Worm (Caenorhabditis elegans) whole organism, young adult: ENCODE data around the gene mel-28.
A peak's percentile ranks its signal among the peaks of the same experiment; 100 is the strongest.

ENCODE experiments used
- F22D6.2 ChIP-seq: sonication (generic microtip); optimal IDR thresholded peaks from 2 replicates; lab custom pipeline; 2016; ENCODE audit warnings: mild to moderate bottlenecking, missing genetic modification characterization, missing compliant biosample characterization
- F23B12.7 ChIP-seq: sonication (generic microtip); optimal IDR thresholded peaks from 2 replicates; lab custom pipeline; 2017; ENCODE audit warnings: missing genetic modification characterization, mild to moderate bottlenecking, missing compliant biosample characterization, antibody characterized with exemption, moderate library complexity; ENCODE audit not compliant: insufficient read depth
- F55B11.4 ChIP-seq: sonication (generic microtip); optimal IDR thresholded peaks from 2 replicates; lab custom pipeline; 2016; ENCODE audit warnings: missing compliant biosample characterization, missing genetic modification characterization, borderline replicate concordance; ENCODE audit not compliant: insufficient read depth
- F57A8.1 ChIP-seq: fragments of 200-800 bp; sonication (Bioruptor generic); optimal IDR thresholded peaks from 2 replicates; lab custom pipeline; 2018; ENCODE audit warnings: mild to moderate bottlenecking, missing genetic modification characterization, moderate library complexity, missing compliant biosample characterization
- F57C9.4 ChIP-seq: sonication (generic microtip); optimal IDR thresholded peaks from 2 replicates; lab custom pipeline; 2017; ENCODE audit warnings: mild to moderate bottlenecking, missing genetic modification characterization, missing compliant biosample characterization
- T07F8.4 ChIP-seq: sonication (generic microtip); optimal IDR thresholded peaks from 2 replicates; lab custom pipeline; 2016; ENCODE audit warnings: mild to moderate bottlenecking, missing genetic modification characterization, moderate library complexity, missing compliant biosample characterization
- T26A5.8 ChIP-seq: sonication (generic microtip); optimal IDR thresholded peaks from 2 replicates; lab custom pipeline; 2016; ENCODE audit warnings: missing genetic modification characterization, missing compliant biosample characterization
- akir-1 ChIP-seq: fragments of 200-800 bp; sonication (Bioruptor generic); optimal IDR thresholded peaks from 2 replicates; lab custom pipeline; 2018; ENCODE audit warnings: mild to moderate bottlenecking, missing genetic modification characterization, moderate library complexity, missing compliant biosample characterization
- ama-1 ChIP-seq, 3 experiments: fragments of 150-350 bp in 1 of 3; sonication (generic microtip) in 2 of 3; optimal IDR thresholded peaks; 2 replicates each; lab custom pipeline; 2014 to 2018; ENCODE audit warnings: missing biosample characterization in 2 of 3, missing genetic modification characterization in 2 of 3, missing genetic modification reagents in 2 of 3
- athp-1 ChIP-seq: sonication (generic microtip); optimal IDR thresholded peaks from 2 replicates; lab custom pipeline; 2017; ENCODE audit warnings: mild to moderate bottlenecking, missing genetic modification characterization, missing compliant biosample characterization
- attf-3 ChIP-seq: fragments of 200-800 bp; sonication (Bioruptor generic); conservative IDR thresholded peaks from 2 replicates; pipeline ENCODE4 v1.3.6; 2022; ENCODE audit warnings: missing genetic modification reagents, missing genetic modification characterization, missing compliant biosample characterization
- bed-1 ChIP-seq: fragments of 200-800 bp; sonication (Bioruptor generic); IDR thresholded peaks from 2 replicates; pipeline ENCODE4 v1.3.6; 2022; ENCODE audit warnings: missing genetic modification reagents, missing genetic modification characterization, missing compliant biosample characterization
- bed-2 ChIP-seq: fragments of 200-800 bp; sonication (Bioruptor generic); IDR thresholded peaks from 2 replicates; pipeline ENCODE4 v1.3.6; 2022; ENCODE audit warnings: missing genetic modification reagents, missing genetic modification characterization, missing compliant biosample characterization
- ceh-100 ChIP-seq: fragments of 200-800 bp; sonication (Bioruptor generic); IDR thresholded peaks from 2 replicates; pipeline ENCODE4 v1.3.6; 2022; ENCODE audit warnings: missing genetic modification reagents, missing genetic modification characterization, missing compliant biosample characterization
- ceh-91 ChIP-seq: fragments of 200-800 bp; sonication (Bioruptor generic); IDR thresholded peaks from 2 replicates; pipeline ENCODE4 v1.3.6; 2022; ENCODE audit warnings: missing genetic modification reagents, missing genetic modification characterization, missing compliant biosample characterization
- dox-1 ChIP-seq: fragments of 200-800 bp; sonication (Bioruptor generic); IDR thresholded peaks from 2 replicates; pipeline ENCODE4 v1.3.6; 2022; ENCODE audit warnings: missing genetic modification reagents, missing genetic modification characterization, missing compliant biosample characterization
- dpff-1 ChIP-seq: sonication (generic microtip); optimal IDR thresholded peaks from 2 replicates; lab custom pipeline; 2017; ENCODE audit warnings: mild to moderate bottlenecking, missing genetic modification characterization, missing compliant biosample characterization
- egl-44 ChIP-seq: fragments of 200-800 bp; sonication (Bioruptor generic); IDR thresholded peaks from 2 replicates; pipeline ENCODE4 v1.3.6; 2022; ENCODE audit warnings: missing genetic modification reagents, missing genetic modification characterization, missing compliant biosample characterization
- egrh-3 ChIP-seq: fragments of 200-800 bp; sonication (Bioruptor generic); IDR thresholded peaks from 2 replicates; pipeline ENCODE4 v1.3.6; 2022; ENCODE audit warnings: missing genetic modification reagents, missing genetic modification characterization, missing compliant biosample characterization
- gei-17 ChIP-seq: fragments of 200-800 bp; sonication (Bioruptor generic); optimal IDR thresholded peaks from 2 replicates; lab custom pipeline; 2018; ENCODE audit warnings: mild to moderate bottlenecking, missing genetic modification characterization, missing compliant biosample characterization
- hrde-1 ChIP-seq: sonication (generic microtip); optimal IDR thresholded peaks from 2 replicates; lab custom pipeline; 2016; ENCODE audit warnings: missing genetic modification characterization, mild to moderate bottlenecking, missing compliant biosample characterization, moderate library complexity, missing genotype, missing genetic modification reagents, borderline replicate concordance
- let-526 ChIP-seq: fragments of 200-800 bp; sonication (Bioruptor generic); IDR thresholded peaks from 2 replicates; pipeline ENCODE4 v1.3.6; 2022; ENCODE audit warnings: missing genetic modification reagents, missing genetic modification characterization, missing compliant biosample characterization
- lin-54 ChIP-seq: fragments of 200-800 bp; sonication (Bioruptor generic); optimal IDR thresholded peaks from 2 replicates; lab custom pipeline; 2018; ENCODE audit warnings: mild to moderate bottlenecking, missing genetic modification characterization, missing compliant biosample characterization
- lsl-1 ChIP-seq: fragments of 200-800 bp; sonication (Bioruptor generic); optimal IDR thresholded peaks from 2 replicates; lab custom pipeline; 2018; ENCODE audit warnings: mild to moderate bottlenecking, missing genetic modification characterization, moderate library complexity, missing compliant biosample characterization
- lsy-27 ChIP-seq: sonication (generic microtip); optimal IDR thresholded peaks from 2 replicates; lab custom pipeline; 2017; ENCODE audit warnings: missing genetic modification characterization, mild to moderate bottlenecking, missing compliant biosample characterization, antibody characterized with exemption, missing genotype, borderline replicate concordance; ENCODE audit not compliant: insufficient read depth
- madf-6 ChIP-seq: fragments of 200-800 bp; sonication (Bioruptor generic); IDR thresholded peaks from 2 replicates; pipeline ENCODE4 v1.3.6; 2022; ENCODE audit warnings: missing genetic modification reagents, missing genetic modification characterization, missing compliant biosample characterization
- mxl-1 ChIP-seq: sonication (generic microtip); optimal IDR thresholded peaks from 2 replicates; lab custom pipeline; 2016; ENCODE audit warnings: missing genetic modification characterization, missing compliant biosample characterization
- nfya-1 ChIP-seq: sonication (generic microtip); optimal IDR thresholded peaks from 2 replicates; lab custom pipeline; 2017; ENCODE audit warnings: antibody characterized with exemption, missing compliant biosample characterization, missing genetic modification characterization, borderline replicate concordance; ENCODE audit not compliant: insufficient read depth
- nfya-2 ChIP-seq: fragments of 200-800 bp; sonication (Bioruptor generic); IDR thresholded peaks from 2 replicates; pipeline ENCODE4 v1.3.6; 2022; ENCODE audit warnings: missing genetic modification reagents, missing genetic modification characterization, missing compliant biosample characterization
- nhr-179 ChIP-seq: sonication (generic microtip); optimal IDR thresholded peaks from 2 replicates; lab custom pipeline; 2016; ENCODE audit warnings: mild to moderate bottlenecking, missing genetic modification characterization, missing compliant biosample characterization
- nhr-27 ChIP-seq: fragments of 200-800 bp; sonication (Bioruptor generic); optimal IDR thresholded peaks from 2 replicates; lab custom pipeline; 2018; ENCODE audit warnings: mild to moderate bottlenecking, missing genetic modification characterization, moderate library complexity, missing compliant biosample characterization
- nhr-80 ChIP-seq: sonication (generic microtip); optimal IDR thresholded peaks from 2 replicates; lab custom pipeline; 2016; ENCODE audit warnings: missing genetic modification characterization, missing compliant biosample characterization
- rcor-1 ChIP-seq: fragments of 200-800 bp; sonication (Bioruptor generic); IDR thresholded peaks from 2 replicates; pipeline ENCODE4 v1.3.6; 2022; ENCODE audit warnings: missing genetic modification reagents, missing genetic modification characterization, missing compliant biosample characterization
- repo-1 ChIP-seq: sonication (generic microtip); optimal IDR thresholded peaks from 2 replicates; lab custom pipeline; 2017; ENCODE audit warnings: mild to moderate bottlenecking, missing genetic modification characterization, missing compliant biosample characterization
- rpc-1 ChIP-seq, 2 experiments: fragments of 150-350 bp in 1 of 2; sonication (generic microtip) in 1 of 2; optimal IDR thresholded peaks; 2 replicates each; lab custom pipeline; 2014 to 2018; ENCODE audit warnings: missing biosample characterization in 1 of 2, missing genetic modification characterization in 1 of 2, missing genetic modification reagents in 1 of 2, missing genotype in 1 of 2
- sea-2 ChIP-seq: fragments of 200-800 bp; sonication (Bioruptor generic); IDR thresholded peaks from 2 replicates; pipeline ENCODE4 v1.3.6; 2022; ENCODE audit warnings: missing genetic modification characterization, missing compliant biosample characterization
- snpc-1.3 ChIP-seq: sonication (generic microtip); optimal IDR thresholded peaks from 2 replicates; lab custom pipeline; 2017; ENCODE audit warnings: missing genetic modification characterization, mild to moderate bottlenecking, missing compliant biosample characterization, antibody characterized with exemption, moderate library complexity, missing genotype, missing genetic modification reagents; ENCODE audit not compliant: insufficient read depth
- snpc-4 ChIP-seq, 5 experiments: fragments of 150-350 bp in 1 of 5; sonication (generic microtip) in 4 of 5; optimal IDR thresholded peaks; 2 replicates each; lab custom pipeline; 2014 to 2018; ENCODE audit warnings: missing genetic modification characterization in 5 of 5, missing biosample characterization in 3 of 5, antibody characterized with exemption in 2 of 5, mild to moderate bottlenecking in 2 of 5, missing compliant biosample characterization in 2 of 5, missing genotype in 2 of 5, moderate library complexity in 2 of 5, missing genetic modification reagents in 1 of 5
- tbp1 ChIP-seq: fragments of 200-800 bp; sonication (Bioruptor generic); optimal IDR thresholded peaks from 2 replicates; lab custom pipeline; 2018; ENCODE audit warnings: mild to moderate bottlenecking, missing genetic modification characterization, missing compliant biosample characterization
- unc-130 ChIP-seq: sonication (generic microtip); optimal IDR thresholded peaks from 2 replicates; lab custom pipeline; 2016; ENCODE audit warnings: missing genetic modification reagents, missing genetic modification characterization, missing compliant biosample characterization
- ztf-18 ChIP-seq: sonication (generic microtip); optimal IDR thresholded peaks from 2 replicates; lab custom pipeline; 2016; ENCODE audit warnings: missing genotype, mild to moderate bottlenecking, missing genetic modification characterization, missing compliant biosample characterization
- ztf-22 ChIP-seq: fragments of 200-800 bp; sonication (Bioruptor generic); optimal IDR thresholded peaks from 2 replicates; lab custom pipeline; 2018; ENCODE audit warnings: mild to moderate bottlenecking, missing genetic modification characterization, moderate library complexity, missing compliant biosample characterization
- ztf-25 ChIP-seq: fragments of 200-800 bp; sonication (Bioruptor generic); IDR thresholded peaks from 2 replicates; pipeline ENCODE4 v1.3.6; 2022; ENCODE audit warnings: missing genetic modification reagents, missing genetic modification characterization, missing compliant biosample characterization
- ztf-26 ChIP-seq: sonication (generic microtip); optimal IDR thresholded peaks from 2 replicates; lab custom pipeline; 2017; ENCODE audit warnings: missing genetic modification characterization, missing compliant biosample characterization
- ztf-3 ChIP-seq: fragments of 200-800 bp; sonication (Bioruptor generic); optimal IDR thresholded peaks from 2 replicates; lab custom pipeline; 2018; ENCODE audit warnings: mild to moderate bottlenecking, missing genetic modification characterization, missing compliant biosample characterization
- ztf-6 ChIP-seq: fragments of 200-800 bp; sonication (Bioruptor generic); IDR thresholded peaks from 2 replicates; pipeline ENCODE4 v1.3.6; 2022; ENCODE audit warnings: missing genetic modification reagents, missing genetic modification characterization, missing compliant biosample characterization

The mel-28 gene

ce11 chrIII:4756983-4757382 is 28.9 kb upstream of the mel-28 start, which contains the start of gene fbxl-2:
TSS of gene fbxl-2 (plus strand) at chrIII:4757260.
- TF ChIP-seq nfya-1 (no peak), F57A8.1 (GFP tag; lab: Kevin White, UChicago) (no peak), ztf-3 (peak; percentile 7), rcor-1 (peak; percentile 92), lsy-27 (tag; lab: Kevin White, UChicago) (no peak), T07F8.4 (peak; percentile 0), akir-1 (GFP tag; lab: Kevin White, UChicago) (peak; percentile 16), F23B12.7 (tag; lab: Kevin White, UChicago) (peak; percentile 83), bed-2 (GFP tag; lab: Robert Waterston, UW) (peak; percentile 82), let-526 (GFP tag; lab: Robert Waterston, UW) (peak; percentile 85), nhr-80 (tag; lab: Kevin White, UChicago) (peak; percentile 79), egl-44 (peak; percentile 78), ztf-26 (tag; lab: Kevin White, UChicago) (peak; percentile 78), snpc-1.3 (tag; lab: Kevin White, UChicago) (peak; percentile 41), lin-54 (GFP tag; lab: Kevin White, UChicago) (peak; percentile 99), bed-1 (GFP tag; lab: Robert Waterston, UW) (no peak), egrh-3 (peak; percentile 63), ceh-100 (peak; percentile 83), ama-1 (optimal IDR thresholded peaks at IDR 0.05; lab: Kevin White, UChicago) (no peak), ama-1 (GFP tag; optimal IDR thresholded peaks at IDR 0.05; lab: Kevin White, UChicago) (peak in 1 of 2 experiments; percentile 54), dpff-1 (tag; lab: Kevin White, UChicago) (no peak), T26A5.8 (tag; lab: Kevin White, UChicago) (no peak), F55B11.4 (tag; lab: Kevin White, UChicago) (no peak), athp-1 (tag; lab: Kevin White, UChicago) (peak; percentile 79), repo-1 (peak; percentile 91), dox-1 (GFP tag; lab: Robert Waterston, UW) (peak; percentile 97), F22D6.2 (tag; lab: Kevin White, UChicago) (peak; percentile 59), ztf-22 (GFP tag; lab: Kevin White, UChicago) (no peak), gei-17 (GFP tag; lab: Kevin White, UChicago) (peak; percentile 78), nhr-179 (tag; lab: Kevin White, UChicago) (no peak), F57C9.4 (tag; lab: Kevin White, UChicago) (no peak), sea-2 (no peak), attf-3 (GFP tag; lab: Robert Waterston, UW) (peak; percentile 80), ztf-25 (GFP tag; lab: Robert Waterston, UW) (no peak), lsl-1 (GFP tag; lab: Kevin White, UChicago) (peak; percentile 85), nfya-2 (GFP tag; lab: Robert Waterston, UW) (0 out of 2 replicates have a peak, but pooled peaks have one; percentile 65), mxl-1 (no peak), unc-130 (peak; percentile 36), tbp1 (GFP tag; lab: Kevin White, UChicago) (peak; percentile 74), ztf-18 (peak; percentile 99), nhr-27 (tag; lab: Kevin White, UChicago) (no peak), ztf-6 (GFP tag; lab: Robert Waterston, UW) (0 out of 2 replicates have a peak, but pooled peaks have one; percentile 26), hrde-1 (tag; lab: Kevin White, UChicago) (peak; percentile 63), ceh-91 (GFP tag; lab: Robert Waterston, UW) (peak; percentile 86), madf-6 (GFP tag; lab: Robert Waterston, UW) (peak; percentile 93), rpc-1 (optimal IDR thresholded peaks at IDR 0.05; lab: Kevin White, UChicago) (no peak), rpc-1 (tag; optimal IDR thresholded peaks at IDR 0.05; lab: Kevin White, UChicago) (no peak), snpc-4 (GFP tag; optimal IDR thresholded peaks at IDR 0.05; lab: Kevin White, UChicago) (peak; percentile 26), snpc-4 (tag; optimal IDR thresholded peaks at IDR 0.05; lab: Kevin White, UChicago) (peak in 3 of 4 experiments; percentile 74 to 82 (median 81))
